Fruit fly (Drosophila melanogaster): ENCODE results near the gene CG18788.

- TF ChIP-seq lola (GFP tag; optimal IDR thresholded peaks at IDR 0.05) (no peak), br (GFP tag; optimal IDR thresholded peaks at IDR 0.05) (no peak), CrebA (GFP tag; optimal IDR thresholded peaks at IDR 0.05; ENCODE audit: borderline replicate concordance) (no peak), psq (GFP tag; optimal IDR thresholded peaks at IDR 0.05) (no peak), rgr (GFP tag; optimal IDR thresholded peaks at IDR 0.05) (no peak), Rel (GFP tag; optimal IDR thresholded peaks at IDR 0.05) (no peak), Rel (tag; optimal IDR thresholded peaks at IDR 0.05) (no peak), sage (GFP tag; optimal IDR thresholded peaks at IDR 0.05) (no peak), Hr78 (GFP tag; optimal IDR thresholded peaks at IDR 0.05) (no peak), pan (optimal IDR thresholded peaks at IDR 0.05) (no peak), N (GFP tag; optimal IDR thresholded peaks at IDR 0.05) (no peak)
Measured at dm6 chr2L:12053365-12053764, 19.4 kb downstream of the CG18788 start.

All from whole organism, wandering third instar larva.